Worm (Caenorhabditis elegans): ENCODE measurements around the gene R160.5.

DNA sequence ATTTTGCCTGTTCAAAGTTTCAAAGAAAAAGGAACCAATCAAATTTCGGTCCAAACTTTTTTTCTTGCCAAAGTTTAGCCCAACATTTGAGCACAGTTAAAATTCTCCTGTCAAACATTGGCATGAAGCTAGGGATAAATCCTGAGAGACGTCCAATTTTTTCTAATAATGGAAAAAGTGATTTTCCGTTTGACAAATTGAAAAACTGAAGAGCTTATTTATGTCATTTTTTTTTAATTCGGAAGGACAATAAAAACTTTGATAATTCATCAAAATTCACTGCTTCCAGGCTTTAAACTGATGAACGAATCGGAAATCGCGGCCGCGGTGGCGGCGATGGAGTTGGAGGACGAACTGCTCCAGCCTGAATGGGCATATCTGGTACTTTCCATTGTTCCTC, 50.1 kb downstream of the R160.5 start, which contains the start of gene dop-6:
- TF ChIP-seq ztf-23 (GFP tag; IDR thresholded peaks at IDR 0.05) (no peak), T22C8.4 (GFP tag; IDR thresholded peaks at IDR 0.05) (no peak), cog-1 (tag; optimal IDR thresholded peaks at IDR 0.05) (no peak), flt-1 (GFP tag; IDR thresholded peaks at IDR 0.05) (no peak)

Measured in whole organism, midembryonic.